Fruit fly (Drosophila melanogaster): ENCODE measurements around the gene CheB38b.

DNA sequence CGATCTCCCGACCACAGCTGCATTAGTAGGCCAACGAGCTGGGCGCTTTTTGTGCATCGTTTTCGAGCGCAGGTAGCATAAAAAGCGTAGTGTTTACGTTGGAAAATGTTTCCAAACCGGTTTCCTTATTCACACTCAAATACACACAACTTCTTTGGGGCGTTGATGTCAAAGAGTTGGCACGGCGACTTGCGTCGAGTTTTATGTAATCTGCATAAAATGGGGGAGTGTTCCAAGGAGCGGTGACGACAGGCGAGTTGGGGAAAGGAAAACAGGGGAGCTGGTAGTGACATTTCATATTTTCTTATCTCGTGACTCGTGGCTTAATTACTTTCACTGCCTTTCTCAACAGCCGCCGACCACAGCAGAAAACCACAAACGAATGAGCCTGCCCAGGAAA lies 22.4 kb downstream of the CheB38b start:
- TF ChIP-seq pad (GFP tag; optimal IDR thresholded peaks at IDR 0.05) (no peak), CG1620 (GFP tag; optimal IDR thresholded peaks at IDR 0.05) (no peak), ovo (GFP tag; optimal IDR thresholded peaks at IDR 0.05) (no peak)
